Worm (Caenorhabditis elegans) whole organism, L1 larva: ENCODE measurements around the gene smg-3.

Source experiments
- C34B4.2 ChIP-seq: sonication (generic microtip); optimal IDR thresholded peaks from 2 replicates; lab custom pipeline; 2017; ENCODE audit warnings: mild to moderate bottlenecking, missing genetic modification characterization, missing compliant biosample characterization
- Y116A8C.19 ChIP-seq: sonication (generic microtip); optimal IDR thresholded peaks from 2 replicates; lab custom pipeline; 2016; ENCODE audit warnings: missing compliant biosample characterization, missing genetic modification characterization, borderline replicate concordance
- alr-1 ChIP-seq: fragments of 200-800 bp; sonication (Bioruptor generic); optimal IDR thresholded peaks from 2 replicates; lab custom pipeline; 2018; ENCODE audit warnings: borderline replicate concordance, mild to moderate bottlenecking, missing genetic modification characterization, missing compliant biosample characterization
- blmp-1 ChIP-seq: fragments of 150-350 bp; optimal IDR thresholded peaks from 2 replicates; lab custom pipeline; 2014; ENCODE audit warnings: missing biosample characterization, missing genetic modification characterization
- ceh-8 ChIP-seq: fragments of 200-800 bp; sonication (Bioruptor generic); optimal IDR thresholded peaks from 2 replicates; lab custom pipeline; 2018; ENCODE audit warnings: mild to moderate bottlenecking, missing genetic modification characterization, moderate library complexity, missing compliant biosample characterization
- ceh-90 ChIP-seq: sonication (generic microtip); optimal IDR thresholded peaks from 2 replicates; lab custom pipeline; 2016; ENCODE audit warnings: missing genetic modification characterization, missing compliant biosample characterization
- ces-1 ChIP-seq: fragments of 150-350 bp; optimal IDR thresholded peaks from 2 replicates; lab custom pipeline; 2014; ENCODE audit warnings: missing biosample characterization, missing genetic modification reagents, missing genetic modification characterization
- dsc-1 ChIP-seq: sonication (generic microtip); optimal IDR thresholded peaks from 2 replicates; lab custom pipeline; 2016; ENCODE audit warnings: mild to moderate bottlenecking, missing genetic modification characterization, missing compliant biosample characterization
- efl-1 ChIP-seq, 4 experiments: fragments of 150-350 bp; optimal IDR thresholded peaks in 3 of 4; peaks in 1 of 4; 1 replicate in 1 of 4; 2 replicates in 3 of 4; lab custom pipeline; 2014; ENCODE audit warnings: missing biosample characterization in 2 of 4, missing genetic modification characterization in 2 of 4, missing genetic modification reagents in 2 of 4
- efl-3 ChIP-seq: fragments of 200-800 bp; sonication (Bioruptor generic); optimal IDR thresholded peaks from 2 replicates; lab custom pipeline; 2018; ENCODE audit warnings: mild to moderate bottlenecking, missing genetic modification characterization, missing compliant biosample characterization
- egl-13 ChIP-seq: sonication (generic microtip); optimal IDR thresholded peaks from 2 replicates; lab custom pipeline; 2016; ENCODE audit warnings: missing genotype, missing genetic modification reagents, missing genetic modification characterization, missing compliant biosample characterization
- egl-27 ChIP-seq, 2 experiments: fragments of 150-350 bp in 1 of 2; sonication (generic microtip); optimal IDR thresholded peaks; 3 replicates each; lab custom pipeline; 2017 to 2018; ENCODE audit warnings: missing biosample characterization in 2 of 2, missing genetic modification characterization in 2 of 2, missing genetic modification reagents in 2 of 2
- elt-2 ChIP-seq: sonication (generic microtip); optimal IDR thresholded peaks from 2 replicates; lab custom pipeline; 2016; ENCODE audit warnings: missing genetic modification characterization, mild to moderate bottlenecking, inconsistent platforms, missing compliant biosample characterization, missing genetic modification reagents
- ets-5 ChIP-seq: fragments of 200-800 bp; sonication (Bioruptor generic); IDR thresholded peaks from 2 replicates; pipeline ENCODE4 v1.3.6; 2022; ENCODE audit warnings: missing genetic modification characterization, missing compliant biosample characterization
- fkh-10 ChIP-seq: sonication (generic microtip); optimal IDR thresholded peaks from 2 replicates; lab custom pipeline; 2017; ENCODE audit warnings: missing biosample characterization, missing genetic modification reagents, missing genetic modification characterization
- fkh-4 ChIP-seq: sonication (generic microtip); optimal IDR thresholded peaks from 2 replicates; lab custom pipeline; 2016; ENCODE audit warnings: missing compliant biosample characterization, missing genetic modification characterization, borderline replicate concordance
- fkh-8 ChIP-seq: sonication (generic microtip); optimal IDR thresholded peaks from 2 replicates; lab custom pipeline; 2016; ENCODE audit warnings: mild to moderate bottlenecking, missing genetic modification characterization, missing compliant biosample characterization
- fos-1 ChIP-seq: fragments of 150-350 bp; optimal IDR thresholded peaks from 2 replicates; lab custom pipeline; 2014; ENCODE audit warnings: missing biosample characterization, missing genetic modification characterization
- hlh-17 ChIP-seq: fragments of 200-800 bp; sonication (Bioruptor generic); optimal IDR thresholded peaks from 2 replicates; lab custom pipeline; 2018; ENCODE audit warnings: missing genetic modification characterization, mild to moderate bottlenecking, missing compliant biosample characterization, moderate library complexity, borderline replicate concordance
- irx-1 ChIP-seq: sonication (generic microtip); optimal IDR thresholded peaks from 2 replicates; lab custom pipeline; 2016; ENCODE audit warnings: missing genetic modification characterization, missing compliant biosample characterization
- lin-13 ChIP-seq: fragments of 150-350 bp; optimal IDR thresholded peaks from 2 replicates; lab custom pipeline; 2014; ENCODE audit warnings: missing biosample characterization, missing genetic modification reagents, missing genetic modification characterization
- lin-14 ChIP-seq: fragments of 200-800 bp; sonication (Bioruptor generic); optimal IDR thresholded peaks from 2 replicates; lab custom pipeline; 2018; ENCODE audit warnings: mild to moderate bottlenecking, missing genetic modification characterization, moderate library complexity, missing compliant biosample characterization
- lin-15B ChIP-seq: fragments of 150-350 bp; sonication (generic microtip); optimal IDR thresholded peaks from 3 replicates; lab custom pipeline; 2014; ENCODE audit warnings: missing biosample characterization, missing genetic modification characterization
- lin-35 ChIP-seq, 2 experiments: fragments of 150-350 bp; optimal IDR thresholded peaks; 2 replicates each; lab custom pipeline; 2014; ENCODE audit warnings: missing biosample characterization in 2 of 2, missing genetic modification characterization in 2 of 2, missing genetic modification reagents in 2 of 2
- lin-39 ChIP-seq: fragments of 150-350 bp; optimal IDR thresholded peaks from 2 replicates; lab custom pipeline; 2014; ENCODE audit warnings: missing biosample characterization, missing genetic modification reagents, missing genetic modification characterization
- lir-3 ChIP-seq: sonication (generic microtip); optimal IDR thresholded peaks from 2 replicates; lab custom pipeline; 2016; ENCODE audit warnings: mild to moderate bottlenecking, missing genetic modification characterization, moderate library complexity, missing compliant biosample characterization; ENCODE audit not compliant: poor library complexity
- mdl-1 ChIP-seq, 2 experiments: fragments of 150-350 bp; optimal IDR thresholded peaks; 2 replicates each; lab custom pipeline; 2014 to 2017; ENCODE audit warnings: missing biosample characterization in 2 of 2, missing genetic modification characterization in 2 of 2, inconsistent platforms in 1 of 2
- mef-2 ChIP-seq: fragments of 150-350 bp; optimal IDR thresholded peaks from 2 replicates; lab custom pipeline; 2014; ENCODE audit warnings: missing biosample characterization, missing genetic modification characterization
- mep-1 ChIP-seq: fragments of 150-350 bp; optimal IDR thresholded peaks from 2 replicates; lab custom pipeline; 2014; ENCODE audit warnings: missing biosample characterization, missing genetic modification characterization
- nhr-11 ChIP-seq: fragments of 150-350 bp; optimal IDR thresholded peaks from 2 replicates; lab custom pipeline; 2014; ENCODE audit warnings: missing biosample characterization, missing genetic modification characterization
- nhr-12 ChIP-seq: sonication (generic microtip); optimal IDR thresholded peaks from 2 replicates; lab custom pipeline; 2017; ENCODE audit warnings: missing biosample characterization, missing genetic modification characterization
- nhr-19 ChIP-seq: fragments of 200-800 bp; sonication (Bioruptor generic); conservative IDR thresholded peaks from 2 replicates; pipeline ENCODE4 v1.3.6; 2022; ENCODE audit warnings: missing genetic modification characterization, missing compliant biosample characterization
- nhr-20 ChIP-seq: sonication (generic microtip); optimal IDR thresholded peaks from 2 replicates; lab custom pipeline; 2016; ENCODE audit warnings: mild to moderate bottlenecking, missing genetic modification characterization, missing compliant biosample characterization
- nhr-237 ChIP-seq: fragments of 150-350 bp; optimal IDR thresholded peaks from 2 replicates; lab custom pipeline; 2014; ENCODE audit warnings: missing biosample characterization, missing genetic modification characterization
- nhr-47 ChIP-seq: sonication (generic microtip); optimal IDR thresholded peaks from 2 replicates; lab custom pipeline; 2016; ENCODE audit warnings: mild to moderate bottlenecking, missing genetic modification characterization, moderate library complexity, missing compliant biosample characterization
- nhr-77 ChIP-seq: fragments of 150-350 bp; optimal IDR thresholded peaks from 2 replicates; lab custom pipeline; 2014; ENCODE audit warnings: missing biosample characterization, missing genetic modification characterization
- nhr-85 ChIP-seq: sonication (generic microtip); peaks from one replicate; lab custom pipeline; 2016; ENCODE audit warnings: missing genetic modification characterization, inconsistent platforms, missing compliant biosample characterization
- pag-3 ChIP-seq: sonication (generic microtip); optimal IDR thresholded peaks from 2 replicates; lab custom pipeline; 2017; ENCODE audit warnings: missing genetic modification characterization, mild to moderate bottlenecking, missing compliant biosample characterization, antibody characterized with exemption, borderline replicate concordance; ENCODE audit not compliant: insufficient read depth
- pax-3 ChIP-seq: fragments of 200-800 bp; sonication (Bioruptor generic); optimal IDR thresholded peaks from 2 replicates; lab custom pipeline; 2018; ENCODE audit warnings: mild to moderate bottlenecking, missing genetic modification characterization, moderate library complexity, missing compliant biosample characterization
- pqm-1 ChIP-seq: sonication (generic microtip); optimal IDR thresholded peaks from 3 replicates; lab custom pipeline; 2017; ENCODE audit warnings: missing biosample characterization, missing genetic modification characterization
- rnt-1 ChIP-seq: sonication (generic microtip); optimal IDR thresholded peaks from 2 replicates; lab custom pipeline; 2016; ENCODE audit warnings: mild to moderate bottlenecking, missing genetic modification characterization, moderate library complexity, missing compliant biosample characterization
- snpc-4 ChIP-seq: fragments of 150-350 bp; optimal IDR thresholded peaks from 2 replicates; lab custom pipeline; 2014; ENCODE audit warnings: missing biosample characterization, missing genetic modification characterization
- sptf-1 ChIP-seq: fragments of 150-350 bp; optimal IDR thresholded peaks from 2 replicates; lab custom pipeline; 2014; ENCODE audit warnings: missing biosample characterization, missing genetic modification characterization
- swsn-7 ChIP-seq: sonication (generic microtip); optimal IDR thresholded peaks from 2 replicates; lab custom pipeline; 2016; ENCODE audit warnings: missing genetic modification characterization, missing compliant biosample characterization
- tbx-2 ChIP-seq: sonication (generic microtip); optimal IDR thresholded peaks from 2 replicates; lab custom pipeline; 2016; ENCODE audit warnings: missing genetic modification characterization, missing compliant biosample characterization
- unc-30 ChIP-seq: sonication (generic microtip); optimal IDR thresholded peaks from 2 replicates; lab custom pipeline; 2017; ENCODE audit warnings: missing biosample characterization, missing genetic modification characterization
- vab-15 ChIP-seq: sonication (generic microtip); optimal IDR thresholded peaks from 2 replicates; lab custom pipeline; 2017; ENCODE audit warnings: missing genotype, mild to moderate bottlenecking, missing genetic modification characterization, missing compliant biosample characterization
- xbp-1 ChIP-seq: sonication (generic microtip); optimal IDR thresholded peaks from 2 replicates; lab custom pipeline; 2016; ENCODE audit warnings: missing genetic modification characterization, missing compliant biosample characterization
- zag-1 ChIP-seq: fragments of 150-350 bp; optimal IDR thresholded peaks from 2 replicates; lab custom pipeline; 2014; ENCODE audit warnings: missing biosample characterization, missing genetic modification characterization

Gene smg-3

ce11 chrIV:6395190-6395589 is 22.3 kb upstream of the smg-3 start:
- no peak for TF ChIP-seq efl-1 (optimal IDR thresholded peaks at IDR 0.05; lab: Kevin White, UChicago)
- no peak for TF ChIP-seq efl-1 (GFP tag; optimal IDR thresholded peaks at IDR 0.05 in 1 of 2; lab: Kevin White, UChicago)
- peak; percentile 54 for TF ChIP-seq fkh-10 (GFP tag; lab: Kevin White, UChicago)

- TF ChIP-seq nhr-237 (tag; lab: Kevin White, UChicago) (no peak), tbx-2 (tag; lab: Kevin White, UChicago) (peak; percentile 47), irx-1 (tag; lab: Kevin White, UChicago) (no peak), ceh-90 (tag; lab: Kevin White, UChicago) (no peak), nhr-11 (tag; lab: Kevin White, UChicago) (peak; percentile 25), ceh-8 (GFP tag; lab: Kevin White, UChicago) (no peak), snpc-4 (no peak), nhr-20 (peak; percentile 42), vab-15 (tag; lab: Kevin White, UChicago) (no peak), lin-39 (tag; lab: Kevin White, UChicago) (no peak), efl-3 (GFP tag; lab: Kevin White, UChicago) (no peak), C34B4.2 (tag; lab: Kevin White, UChicago) (no peak), pax-3 (tag; lab: Kevin White, UChicago) (no peak), lin-14 (GFP tag; lab: Kevin White, UChicago) (peak; percentile 90), ets-5 (GFP tag; lab: Robert Waterston, UW) (no peak), efl-1 (optimal IDR thresholded peaks at IDR 0.05; lab: Kevin White, UChicago) (peak; percentile 44 to 49), efl-1 (GFP tag; optimal IDR thresholded peaks at IDR 0.05 in 1 of 2; lab: Kevin White, UChicago) (peak; percentile 13 to 20), fkh-8 (tag; lab: Kevin White, UChicago) (peak; percentile 33), mep-1 (tag; lab: Kevin White, UChicago) (peak; percentile 48), mdl-1 (tag; optimal IDR thresholded peaks at IDR 0.05; lab: Kevin White, UChicago) (no peak), ces-1 (no peak), sptf-1 (tag; lab: Kevin White, UChicago) (no peak), fos-1 (tag; lab: Kevin White, UChicago) (peak; percentile 62), nhr-47 (tag; lab: Kevin White, UChicago) (peak; percentile 51), egl-27 (tag; optimal IDR thresholded peaks at IDR 0.05; lab: Kevin White, UChicago) (no peak), dsc-1 (tag; lab: Kevin White, UChicago) (peak; percentile 79), nhr-19 (GFP tag; lab: Robert Waterston, UW) (peak; percentile 47), unc-30 (tag; lab: Kevin White, UChicago) (no peak), blmp-1 (tag; lab: Kevin White, UChicago) (no peak), hlh-17 (GFP tag; lab: Kevin White, UChicago) (no peak), swsn-7 (tag; lab: Kevin White, UChicago) (peak; percentile 42), nhr-85 (tag; lab: Kevin White, UChicago) (no peak), lir-3 (tag; lab: Kevin White, UChicago) (peak; percentile 60), rnt-1 (peak; percentile 61), egl-13 (no peak), elt-2 (no peak), pqm-1 (no peak), zag-1 (tag; lab: Kevin White, UChicago) (no peak), alr-1 (tag; lab: Kevin White, UChicago) (no peak), fkh-10 (GFP tag; lab: Kevin White, UChicago) (peak; percentile 48), lin-15B (tag; lab: Kevin White, UChicago) (no peak), lin-35 (GFP tag; optimal IDR thresholded peaks at IDR 0.05; lab: Kevin White, UChicago) (peak in 1 of 2 experiments; percentile 36), nhr-77 (no peak), fkh-4 (tag; lab: Kevin White, UChicago) (no peak), xbp-1 (peak; percentile 3), Y116A8C.19 (tag; lab: Kevin White, UChicago) (no peak), pag-3 (tag; lab: Kevin White, UChicago) (no peak), mef-2 (tag; lab: Kevin White, UChicago) (peak; percentile 43), nhr-12 (no peak), lin-13 (GFP tag; lab: Kevin White, UChicago) (no peak)
These were observed 20.4 kb upstream of the smg-3 start for ce11 chrIV:6393329-6393728.
